Worm (Caenorhabditis elegans): ENCODE results near the gene F43C9.2.
A peak's percentile ranks its signal among the peaks of the same experiment; 100 is the strongest.

F43C9.2 gene

DNA sequence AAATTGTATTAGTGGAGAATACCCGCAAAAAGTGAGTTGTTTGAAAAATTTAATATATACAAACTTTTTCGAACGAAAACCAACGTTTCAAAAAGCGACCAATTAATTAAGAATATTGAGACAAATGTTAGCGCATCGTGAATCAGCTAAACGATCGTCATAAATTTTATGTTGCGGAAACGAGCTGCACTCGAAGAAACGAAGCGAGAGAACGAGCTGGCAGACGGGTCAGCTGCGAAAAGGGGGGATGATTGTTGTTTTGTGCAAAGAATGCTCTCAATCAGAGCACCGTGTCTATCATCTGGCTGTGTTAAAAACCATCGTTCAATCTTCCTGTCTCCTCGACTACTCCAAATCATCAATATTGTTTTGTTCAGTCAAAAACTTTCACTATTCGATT, 20.5 kb downstream of the F43C9.2 start:
- TF ChIP-seq lin-38 (GFP tag; IDR thresholded peaks at IDR 0.05) (no peak), unc-62 (GFP tag; optimal IDR thresholded peaks at IDR 0.05 in 1 of 2) (peak in 1 of 2 experiments; percentile 92), unc-62 (tag; optimal IDR thresholded peaks at IDR 0.05) (no peak), daf-16 (GFP tag; optimal IDR thresholded peaks at IDR 0.05) (peak in 1 of 2 experiments; percentile 11), daf-16 (tag; optimal IDR thresholded peaks at IDR 0.05) (no peak), zfp-3 (GFP tag; conservative IDR thresholded peaks at IDR 0.05) (no peak)

DNA sequence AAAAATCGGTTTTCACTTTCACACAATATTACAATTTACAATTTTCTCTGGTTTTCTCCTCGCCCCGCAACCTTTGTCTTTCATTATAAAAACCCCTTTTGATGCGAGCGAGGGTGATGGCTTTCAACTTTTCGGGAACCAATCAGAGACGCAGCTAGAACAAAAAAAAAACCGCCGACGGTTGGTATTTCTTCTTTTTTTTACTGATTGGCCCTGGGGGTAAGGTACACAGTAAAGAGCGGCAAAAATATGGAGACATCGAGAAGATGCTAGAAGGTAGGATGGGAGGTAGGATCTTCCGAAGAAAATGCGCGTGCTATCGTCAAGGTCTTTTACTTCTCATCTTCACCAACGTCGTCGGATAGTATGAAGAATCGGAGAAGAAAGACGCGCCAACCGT, 25.3 kb downstream of the F43C9.2 start:
- TF ChIP-seq unc-62 (GFP tag; optimal IDR thresholded peaks at IDR 0.05 in 1 of 2) = peak in 1 of 2 experiments; percentile 99
- TF ChIP-seq unc-62 (tag; optimal IDR thresholded peaks at IDR 0.05) = no peak
- peak; percentile 8 for TF ChIP-seq mep-1 (tag; optimal IDR thresholded peaks at IDR 0.05)
- peak; percentile 3 for TF ChIP-seq hlh-30 (tag; optimal IDR thresholded peaks at IDR 0.05; ENCODE audit: insufficient read depth)
- TF ChIP-seq rbr-2 (tag; optimal IDR thresholded peaks at IDR 0.05) = no peak
- TF ChIP-seq daf-19 (GFP tag; conservative IDR thresholded peaks at IDR 0.05) = no peak

DNA sequence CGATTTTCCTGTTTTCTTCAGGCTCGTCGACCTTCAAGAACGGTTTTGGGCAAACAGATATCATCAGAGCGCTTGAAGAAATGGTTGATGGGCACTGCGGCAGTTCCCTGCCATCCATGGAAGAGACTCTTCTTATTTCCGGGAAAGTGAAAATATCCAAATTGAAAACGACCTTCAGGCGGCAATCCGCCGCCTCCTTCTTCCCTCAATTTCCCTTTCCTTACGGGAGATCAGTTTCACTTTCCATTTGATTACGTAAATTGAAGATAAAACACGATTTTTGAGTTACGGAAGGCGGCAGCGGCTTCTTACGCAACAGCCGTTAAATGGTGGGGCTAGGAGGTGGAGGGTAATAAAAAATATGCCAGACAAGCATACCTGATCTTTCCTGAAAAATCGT, 25.8 kb downstream of the F43C9.2 start:
- TF ChIP-seq ctbp-1 (GFP tag; IDR thresholded peaks at IDR 0.05) (no peak), aha-1 (tag) (peak; percentile 89), spr-1 (tag; optimal IDR thresholded peaks at IDR 0.05) (no peak)

DNA sequence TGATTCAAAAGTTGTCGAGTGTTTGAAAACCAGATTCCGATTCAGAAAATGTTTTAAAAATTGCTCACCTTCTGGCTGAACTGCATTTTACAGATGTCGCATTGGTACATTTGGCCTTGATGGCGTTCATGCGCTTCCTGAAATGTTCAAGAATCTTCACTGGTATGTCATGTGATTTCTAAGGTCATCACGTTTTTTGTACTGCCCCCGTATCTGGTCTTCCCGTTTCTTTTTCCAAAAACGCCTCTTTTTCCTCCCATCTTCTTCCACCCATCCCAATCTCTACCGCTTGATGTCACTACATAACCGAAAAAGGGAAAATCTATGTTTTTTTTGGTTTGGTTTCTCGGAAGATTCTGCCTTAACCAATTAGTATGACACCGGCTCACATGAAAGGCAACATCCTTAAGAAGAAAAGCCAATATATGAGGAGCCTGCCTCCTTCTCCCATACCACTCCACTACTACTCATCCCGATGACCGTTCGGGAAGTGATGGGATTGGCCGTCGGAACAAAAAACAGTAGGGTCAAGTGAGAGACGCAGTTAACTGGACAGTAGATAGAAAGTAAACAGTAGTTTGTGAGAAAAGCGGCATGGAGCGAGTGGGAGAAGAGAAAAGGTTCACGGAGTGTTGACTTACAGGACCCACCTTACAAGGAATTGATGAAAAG, 26.5 kb downstream of the F43C9.2 start:
- TF ChIP-seq ces-1 (GFP tag; optimal IDR thresholded peaks at IDR 0.05) (no peak), hlh-30 (tag; optimal IDR thresholded peaks at IDR 0.05; ENCODE audit: insufficient read depth) (peak; percentile 57), unc-62 (GFP tag; optimal IDR thresholded peaks at IDR 0.05 in 1 of 2) (peak in 1 of 2 experiments; percentile 75), unc-62 (tag; optimal IDR thresholded peaks at IDR 0.05) (no peak), hlh-11 (tag; optimal IDR thresholded peaks at IDR 0.05) (peak; percentile 27), nhr-28 (tag; optimal IDR thresholded peaks at IDR 0.05) (peak; percentile 15), nhr-25 (tag; optimal IDR thresholded peaks at IDR 0.05; ENCODE audit: borderline replicate concordance, insufficient read depth) (peak; percentile 49), aha-1 (tag) (peak; percentile 92), lin-29 (GFP tag; IDR thresholded peaks at IDR 0.05) (no peak)

DNA sequence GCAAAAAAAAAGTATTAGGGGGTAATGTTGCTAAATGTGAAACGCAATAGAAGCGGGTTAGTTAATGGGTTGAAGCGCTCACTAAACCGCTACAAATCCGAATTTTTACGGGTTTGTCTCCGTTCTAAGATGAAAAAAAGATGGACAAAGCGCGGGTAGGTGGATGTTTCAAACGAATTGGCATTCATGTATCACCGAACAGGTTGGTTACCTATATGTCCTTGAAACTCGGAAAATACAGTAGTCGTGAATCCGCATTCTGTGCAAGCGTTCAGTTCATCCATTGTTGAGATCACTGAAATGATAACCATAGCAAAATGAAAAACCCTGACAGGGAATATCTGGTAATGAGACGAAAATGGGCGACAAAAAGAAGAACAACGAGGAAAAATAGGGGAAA, 27.8 kb downstream of the F43C9.2 start, which contains the start of gene ztf-16:
TSS of gene ztf-16 (minus strand) at position 299 of the 400 bp plus-strand sequence.
- TF ChIP-seq unc-62 (GFP tag; optimal IDR thresholded peaks at IDR 0.05 in 1 of 2) (peak in 1 of 2 experiments; percentile 90), unc-62 (tag; optimal IDR thresholded peaks at IDR 0.05) (no peak), hlh-30 (tag; optimal IDR thresholded peaks at IDR 0.05; ENCODE audit: insufficient read depth) (no peak)

DNA sequence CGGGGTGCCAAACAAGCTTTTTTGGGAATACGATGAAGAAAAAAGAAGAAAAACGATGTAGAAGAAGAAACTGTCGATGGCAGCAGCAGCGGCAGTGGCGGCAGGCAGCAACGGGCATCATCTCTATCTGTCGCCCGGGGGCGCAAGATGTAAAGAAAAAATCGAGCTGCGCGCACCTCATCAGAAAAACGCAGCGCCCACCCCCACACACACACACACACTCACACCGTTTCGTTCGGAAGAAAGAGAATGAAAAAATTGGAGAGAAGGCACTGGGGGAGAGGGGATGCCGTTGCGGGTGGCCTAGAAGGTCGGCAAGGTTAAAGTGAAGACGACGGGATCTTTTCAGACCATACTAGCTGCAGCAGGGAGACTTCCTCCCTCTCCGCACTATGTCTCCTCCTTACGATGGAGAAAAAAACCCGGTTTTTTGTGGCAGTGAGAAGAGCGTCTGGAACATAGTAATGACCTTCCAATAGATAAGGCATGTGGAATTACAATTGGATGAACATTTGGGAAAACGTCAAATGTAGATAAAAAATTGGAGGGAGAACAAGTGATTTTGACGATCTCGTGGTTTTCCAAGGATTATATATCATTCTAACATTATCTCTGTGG, 29.8 kb downstream of the F43C9.2 start:
- TF ChIP-seq lsy-2 (tag; optimal IDR thresholded peaks at IDR 0.05) = no peak
- no peak for TF ChIP-seq saeg-2 (GFP tag; IDR thresholded peaks at IDR 0.05)
- TF ChIP-seq lin-1 (GFP tag; IDR thresholded peaks at IDR 0.05) = no peak
- TF ChIP-seq vab-7 (GFP tag; IDR thresholded peaks at IDR 0.05) = no peak
- TF ChIP-seq nhr-25 (tag; optimal IDR thresholded peaks at IDR 0.05; ENCODE audit: borderline replicate concordance, insufficient read depth) = peak; percentile 12
- no peak for TF ChIP-seq Y5F2A.4 (GFP tag; optimal IDR thresholded peaks at IDR 0.05)
- no peak for TF ChIP-seq nhr-11 (tag; optimal IDR thresholded peaks at IDR 0.05)
- TF ChIP-seq nhr-102 (tag; optimal IDR thresholded peaks at IDR 0.05) = no peak
- TF ChIP-seq nhr-42 (GFP tag; IDR thresholded peaks at IDR 0.05) = no peak
- no peak for TF ChIP-seq nhr-6 (tag; optimal IDR thresholded peaks at IDR 0.05)
- TF ChIP-seq fos-1 (tag; optimal IDR thresholded peaks at IDR 0.05) = no peak
- TF ChIP-seq jun-1 (tag; optimal IDR thresholded peaks at IDR 0.05) = no peak
- no peak for TF ChIP-seq nhr-111 (GFP tag; optimal IDR thresholded peaks at IDR 0.05)
- TF ChIP-seq lin-38 (GFP tag; IDR thresholded peaks at IDR 0.05) = no peak
- no peak for TF ChIP-seq rbr-2 (tag; optimal IDR thresholded peaks at IDR 0.05)
- no peak for TF ChIP-seq lin-13 (GFP tag; optimal IDR thresholded peaks at IDR 0.05)
- TF ChIP-seq lim-7 (GFP tag; IDR thresholded peaks at IDR 0.05) = no peak
- TF ChIP-seq D1046.2 (GFP tag; IDR thresholded peaks at IDR 0.05) = no peak
- no peak for TF ChIP-seq ceh-44 (GFP tag; IDR thresholded peaks at IDR 0.05)
- peak; percentile 63; the same call in 1 of the 2 replicates for TF ChIP-seq set-16 (GFP tag; IDR thresholded peaks at IDR 0.05)
- no peak for TF ChIP-seq skn-1 (tag; optimal IDR thresholded peaks at IDR 0.05)
- no peak for TF ChIP-seq pqm-1 (tag; optimal IDR thresholded peaks at IDR 0.05)
- TF ChIP-seq mep-1 (tag; optimal IDR thresholded peaks at IDR 0.05) = peak; percentile 17
